Fruit fly (Drosophila melanogaster) whole organism, pupa: ENCODE data around the gene aop.

ENCODE experiments used
- CG10348 ChIP-seq: fragments of 200-800 bp; sonication (Bioruptor generic); IDR thresholded peaks from 2 replicates; pipeline ENCODE4 v1.3.6; 2022; ENCODE audit warnings: missing biosample characterization, missing genetic modification characterization
- CG12605 ChIP-seq: fragments of 200-800 bp; sonication (Bioruptor generic); IDR thresholded peaks from 2 replicates; pipeline ENCODE4 v1.3.6; 2022; ENCODE audit warnings: missing biosample characterization, missing genetic modification characterization
- CG13204 ChIP-seq: fragments of 200-800 bp; sonication (Bioruptor generic); optimal IDR thresholded peaks from 2 replicates; lab custom pipeline; 2018; ENCODE audit warnings: missing biosample characterization, mild to moderate bottlenecking, missing genetic modification characterization, moderate library complexity
- CG14655 ChIP-seq: fragments of 200-800 bp; sonication (Bioruptor generic); optimal IDR thresholded peaks from 3 replicates; lab custom pipeline; 2017; ENCODE audit warnings: mild to moderate bottlenecking, missing biosample characterization, missing genetic modification reagents, missing genetic modification characterization
- CG15710 ChIP-seq: fragments of 200-800 bp; sonication (Bioruptor generic); optimal IDR thresholded peaks from 2 replicates; lab custom pipeline; 2018; ENCODE audit warnings: missing biosample characterization, mild to moderate bottlenecking, missing genetic modification characterization, moderate library complexity
- CG17806 ChIP-seq: fragments of 200-800 bp; sonication (Bioruptor generic); optimal IDR thresholded peaks from 2 replicates; lab custom pipeline; 2018; ENCODE audit warnings: missing biosample characterization, mild to moderate bottlenecking, missing genetic modification characterization, moderate library complexity
- CG32121 ChIP-seq: fragments of 200-800 bp; sonication (Bioruptor generic); IDR thresholded peaks from 2 replicates; pipeline ENCODE4 v1.3.6; 2022; ENCODE audit warnings: missing biosample characterization, missing genetic modification characterization
- CG34367 ChIP-seq: fragments of 200-800 bp; sonication (Bioruptor generic); optimal IDR thresholded peaks from 2 replicates; lab custom pipeline; 2018; ENCODE audit warnings: missing biosample characterization, mild to moderate bottlenecking, missing genetic modification characterization
- CG4496 ChIP-seq: fragments of 200-800 bp; sonication (Bioruptor generic); IDR thresholded peaks from 3 replicates; pipeline ENCODE4 v1.3.6; 2022; ENCODE audit warnings: missing biosample characterization, missing genetic modification characterization
- CG8159 ChIP-seq: fragments of 200-800 bp; sonication (Bioruptor generic); optimal IDR thresholded peaks from 3 replicates; lab custom pipeline; 2018; ENCODE audit warnings: missing biosample characterization, mild to moderate bottlenecking, missing genetic modification characterization, moderate library complexity
- CG8301 ChIP-seq: fragments of 200-800 bp; sonication (Bioruptor generic); optimal IDR thresholded peaks from 2 replicates; lab custom pipeline; 2018; ENCODE audit warnings: missing biosample characterization, mild to moderate bottlenecking, missing genetic modification characterization
- CG9948 ChIP-seq: fragments of 200-800 bp; sonication (Bioruptor generic); optimal IDR thresholded peaks from 2 replicates; lab custom pipeline; 2018; ENCODE audit warnings: missing biosample characterization, mild to moderate bottlenecking, missing genetic modification characterization, moderate library complexity
- D1 ChIP-seq: fragments of 200-800 bp; sonication (Bioruptor generic); optimal IDR thresholded peaks from 2 replicates; lab custom pipeline; 2018; ENCODE audit warnings: missing biosample characterization, mild to moderate bottlenecking, missing genetic modification characterization, moderate library complexity
- EcR ChIP-seq: fragments of 200-800 bp; sonication (Bioruptor generic); optimal IDR thresholded peaks from 3 replicates; lab custom pipeline; 2019; ENCODE audit warnings: missing biosample characterization, missing genetic modification characterization, mild to moderate bottlenecking, moderate library complexity, missing genetic modification reagents
- Ets98B ChIP-seq: fragments of 200-800 bp; sonication (Bioruptor generic); IDR thresholded peaks from 2 replicates; pipeline ENCODE4 v1.3.6; 2022; ENCODE audit warnings: missing biosample characterization, missing genetic modification characterization
- Pif1A ChIP-seq: fragments of 200-800 bp; sonication (Bioruptor generic); optimal IDR thresholded peaks from 3 replicates; lab custom pipeline; 2016; ENCODE audit warnings: missing biosample characterization, missing genetic modification characterization
- Pif1B ChIP-seq: fragments of 200-800 bp; sonication (Bioruptor generic); optimal IDR thresholded peaks from 3 replicates; lab custom pipeline; 2016; ENCODE audit warnings: missing biosample characterization, missing genetic modification characterization
- Snoo ChIP-seq: fragments of 200-800 bp; sonication (Bioruptor generic); optimal IDR thresholded peaks from 3 replicates; lab custom pipeline; 2017; ENCODE audit warnings: missing biosample characterization, mild to moderate bottlenecking, missing genetic modification characterization, inconsistent platforms
- fd96Ca ChIP-seq: fragments of 200-800 bp; sonication (Bioruptor generic); IDR thresholded peaks from 3 replicates; pipeline ENCODE4 v1.3.6; 2022; ENCODE audit warnings: missing biosample characterization, missing genetic modification characterization
- gl ChIP-seq: fragments of 200-800 bp; sonication (Bioruptor generic); optimal IDR thresholded peaks from 2 replicates; lab custom pipeline; 2018; ENCODE audit warnings: missing biosample characterization, mild to moderate bottlenecking, missing genetic modification characterization
- rn ChIP-seq: fragments of 200-800 bp; sonication (Bioruptor generic); IDR thresholded peaks from 2 replicates; pipeline ENCODE4 v1.3.6; 2022; ENCODE audit warnings: missing biosample characterization, missing genetic modification characterization

The aop gene

dm6 chr2L:2222377-2222776, 43.8 kb upstream of the aop start:
- TF ChIP-seq CG12605 = no peak
- TF ChIP-seq CG17806 = no peak
- peak; percentile 9 for TF ChIP-seq CG8301
- peak; percentile 11 for TF ChIP-seq Pif1A (GFP tag; lab: Kevin White, UChicago)
- TF ChIP-seq Snoo (tag; lab: Kevin White, UChicago) = no peak
- TF ChIP-seq gl = no peak
- 0 out of 3 replicates have a peak, but pooled peaks have one; percentile 21 for TF ChIP-seq CG4496 (GFP tag; lab: Robert Waterston, UW)
- TF ChIP-seq CG34367 (tag; lab: Kevin White, UChicago) = no peak
- no peak for TF ChIP-seq rn
- no peak for TF ChIP-seq CG9948 (tag; lab: Kevin White, UChicago)
- TF ChIP-seq CG10348 (GFP tag; lab: Robert Waterston, UW) = no peak
- no peak for TF ChIP-seq Pif1B (GFP tag; lab: Kevin White, UChicago)
- no peak; the same call in none of the 2 replicates for TF ChIP-seq Ets98B
- TF ChIP-seq EcR = no peak
- TF ChIP-seq CG14655 (GFP tag; lab: Kevin White, UChicago) = peak; percentile 31
- no peak for TF ChIP-seq D1 (tag; lab: Kevin White, UChicago)

- TF ChIP-seq CG12605 (peak; percentile 100), EcR (peak; percentile 80), fd96Ca (peak; percentile 99), CG34367 (tag; lab: Kevin White, UChicago) (peak; percentile 99), rn (peak; percentile 99), CG8301 (peak; percentile 99), CG9948 (tag; lab: Kevin White, UChicago) (peak; percentile 98), CG14655 (GFP tag; lab: Kevin White, UChicago) (peak; percentile 99), Pif1B (GFP tag; lab: Kevin White, UChicago) (peak; percentile 99), CG10348 (GFP tag; lab: Robert Waterston, UW) (peak; percentile 98), CG17806 (peak; percentile 98), CG4496 (GFP tag; lab: Robert Waterston, UW) (peak; percentile 100), Ets98B (peak; percentile 99), Pif1A (GFP tag; lab: Kevin White, UChicago) (peak; percentile 99), CG15710 (tag; lab: Kevin White, UChicago) (peak; percentile 99), CG8159 (tag; lab: Kevin White, UChicago) (peak; percentile 98), gl (peak; percentile 98), Snoo (tag; lab: Kevin White, UChicago) (peak; percentile 97), D1 (tag; lab: Kevin White, UChicago) (no peak), CG32121 (GFP tag; lab: Robert Waterston, UW) (peak; percentile 99), CG13204 (GFP tag; lab: Kevin White, UChicago) (peak; percentile 96)
Observed at dm6 chr2L:2221649-2222150, 43.1 kb upstream of the aop start.

dm6 chr2L:2220573-2221332, 42.2 kb upstream of the aop start, which contains the start of gene papi:
papi (plus strand) TSS chr2L:2220748.
- TF ChIP-seq fd96Ca (no peak), CG15710 (tag; lab: Kevin White, UChicago) (no peak), CG4496 (GFP tag; lab: Robert Waterston, UW) (no peak; the same call in 2 of the 3 replicates), CG34367 (tag; lab: Kevin White, UChicago) (no peak), Snoo (tag; lab: Kevin White, UChicago) (no peak), CG12605 (no peak), CG17806 (no peak), CG13204 (GFP tag; lab: Kevin White, UChicago) (no peak), CG32121 (GFP tag; lab: Robert Waterston, UW) (no peak), EcR (no peak), Pif1B (GFP tag; lab: Kevin White, UChicago) (no peak), CG8301 (no peak), Pif1A (GFP tag; lab: Kevin White, UChicago) (no peak), CG9948 (tag; lab: Kevin White, UChicago) (no peak), gl (no peak), Ets98B (no peak), D1 (tag; lab: Kevin White, UChicago) (no peak), CG8159 (tag; lab: Kevin White, UChicago) (no peak), CG10348 (GFP tag; lab: Robert Waterston, UW) (no peak), rn (no peak)

dm6 chr2L:2217067-2217684, 38.6 kb upstream of the aop start, which contains the start of the genes CG15386, CG42371 and mio:
CG15386 (minus strand) TSS chr2L:2217246.
CG42371 (minus strand) TSS chr2L:2217246.
mio (plus strand) TSS chr2L:2217290.
- no peak for TF ChIP-seq rn
- TF ChIP-seq CG32121 (GFP tag; lab: Robert Waterston, UW) = no peak
- no peak for TF ChIP-seq Pif1B (GFP tag; lab: Kevin White, UChicago)
- peak; percentile 14 for TF ChIP-seq EcR
- TF ChIP-seq CG4496 (GFP tag; lab: Robert Waterston, UW) = peak; percentile 53; the same call in 2 of the 3 replicates
- peak; percentile 18 for TF ChIP-seq Snoo (tag; lab: Kevin White, UChicago)
- peak; percentile 29 for TF ChIP-seq gl
- TF ChIP-seq CG8301 = no peak
- no peak for TF ChIP-seq CG14655 (GFP tag; lab: Kevin White, UChicago)
- TF ChIP-seq CG15710 (tag; lab: Kevin White, UChicago) = peak; percentile 12
- 0 out of 2 replicates have a peak, but pooled peaks have one; percentile 24 for TF ChIP-seq CG12605

dm6 chr2L:2216065-2216464, 37.5 kb upstream of the aop start, which contains the start of gene daed:
daed (minus strand) TSS chr2L:2216311.
- TF ChIP-seq CG14655 (GFP tag; lab: Kevin White, UChicago) = no peak
- no peak for TF ChIP-seq CG8301
- TF ChIP-seq CG15710 (tag; lab: Kevin White, UChicago) = no peak
- TF ChIP-seq CG13204 (GFP tag; lab: Kevin White, UChicago) = no peak
- TF ChIP-seq CG32121 (GFP tag; lab: Robert Waterston, UW) = no peak
- TF ChIP-seq Pif1A (GFP tag; lab: Kevin White, UChicago) = no peak
- TF ChIP-seq CG8159 (tag; lab: Kevin White, UChicago) = no peak
- no peak for TF ChIP-seq CG10348 (GFP tag; lab: Robert Waterston, UW)
- no peak for TF ChIP-seq CG17806
- TF ChIP-seq rn = no peak
- no peak for TF ChIP-seq Pif1B (GFP tag; lab: Kevin White, UChicago)
- TF ChIP-seq fd96Ca = no peak
- TF ChIP-seq EcR = no peak
- no peak for TF ChIP-seq CG34367 (tag; lab: Kevin White, UChicago)
- TF ChIP-seq gl = no peak
- TF ChIP-seq Ets98B = no peak; the same call in 1 of the 2 replicates
- TF ChIP-seq Snoo (tag; lab: Kevin White, UChicago) = no peak
- no peak for TF ChIP-seq CG9948 (tag; lab: Kevin White, UChicago)
- TF ChIP-seq CG12605 = no peak
